Fruit fly (Drosophila melanogaster): ENCODE measurements around the gene ko.
A peak's percentile ranks its signal among the peaks of the same experiment; 100 is the strongest.

ko gene

DNA sequence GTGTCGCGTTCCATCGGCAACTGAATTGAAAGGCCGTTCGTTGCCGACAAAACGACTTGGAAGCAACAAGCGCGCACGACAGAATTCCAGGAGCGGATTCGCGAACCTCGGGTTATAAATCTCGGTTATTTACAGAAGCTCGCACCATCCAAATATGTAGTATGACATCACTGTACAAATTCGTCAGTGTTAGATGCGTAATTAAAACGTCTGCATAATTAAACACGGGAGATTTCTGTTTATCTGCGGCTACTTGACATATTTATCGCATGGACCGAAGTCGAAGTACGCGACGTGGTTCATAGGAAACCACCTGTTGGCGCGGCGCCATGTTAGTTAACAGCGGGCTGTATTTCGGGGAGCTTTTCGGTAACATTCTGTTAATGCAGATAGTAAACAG, 40.9 kb upstream of the ko start, which contains the start of gene Ac78C (continued):
- no peak for TF ChIP-seq sim (GFP tag; IDR thresholded peaks at IDR 0.05)
- TF ChIP-seq bab2 (GFP tag; optimal IDR thresholded peaks at IDR 0.05) = peak; percentile 90
- peak; percentile 91 for TF ChIP-seq HHEX (GFP tag; optimal IDR thresholded peaks at IDR 0.05)
- peak; percentile 11 for TF ChIP-seq CG12236 (GFP tag; optimal IDR thresholded peaks at IDR 0.05)
- no peak; the same call in none of the 2 replicates for TF ChIP-seq MBD-R2 (GFP tag; IDR thresholded peaks at IDR 0.05)
- peak; percentile 90 for TF ChIP-seq Drgx (GFP tag; IDR thresholded peaks at IDR 0.05)
- peak; percentile 87 for TF ChIP-seq ash1 (GFP tag; optimal IDR thresholded peaks at IDR 0.05)
- peak; percentile 82 for TF ChIP-seq CG11085 (GFP tag; IDR thresholded peaks at IDR 0.05)
- TF ChIP-seq crc (GFP tag; optimal IDR thresholded peaks at IDR 0.05) = peak; percentile 88
- peak; percentile 94 for TF ChIP-seq sens (GFP tag)
- TF ChIP-seq CG11723 (GFP tag; optimal IDR thresholded peaks at IDR 0.05) = peak; percentile 64
- TF ChIP-seq pb (GFP tag; optimal IDR thresholded peaks at IDR 0.05) = peak; percentile 90
- peak; percentile 85 for TF ChIP-seq ems (GFP tag; optimal IDR thresholded peaks at IDR 0.05)
- peak; percentile 58 for TF ChIP-seq CG3065 (GFP tag; optimal IDR thresholded peaks at IDR 0.05)
- TF ChIP-seq CG10959 (GFP tag; IDR thresholded peaks at IDR 0.05) = no peak
- peak; percentile 79 for TF ChIP-seq Mad (GFP tag; optimal IDR thresholded peaks at IDR 0.05)
- TF ChIP-seq CG8281 (tag; optimal IDR thresholded peaks at IDR 0.05) = peak; percentile 71
- TF ChIP-seq bcd (GFP tag; optimal IDR thresholded peaks at IDR 0.05) = peak; percentile 79
- peak; percentile 83 for TF ChIP-seq grau (tag; optimal IDR thresholded peaks at IDR 0.05)
- TF ChIP-seq fu2 (GFP tag; optimal IDR thresholded peaks at IDR 0.05) = peak; percentile 77
- TF ChIP-seq sima (GFP tag; optimal IDR thresholded peaks at IDR 0.05) = peak; percentile 67
- TF ChIP-seq CG9727 (GFP tag; optimal IDR thresholded peaks at IDR 0.05) = peak; percentile 14
- peak; percentile 47 for TF ChIP-seq CTCF (GFP tag; optimal IDR thresholded peaks at IDR 0.05)
- peak; percentile 35; the same call in 1 of the 2 replicates for TF ChIP-seq CkIIα-i1 (GFP tag; IDR thresholded peaks at IDR 0.05)
- TF ChIP-seq CG32767 (GFP tag; IDR thresholded peaks at IDR 0.05) = peak; percentile 77
- peak; percentile 39 for TF ChIP-seq zen (tag; optimal IDR thresholded peaks at IDR 0.05)
- TF ChIP-seq CG7963 (GFP tag; IDR thresholded peaks at IDR 0.05; ENCODE audit: partially characterized antibody) = no peak
- TF ChIP-seq Pdp1 (GFP tag; optimal IDR thresholded peaks at IDR 0.05) = peak; percentile 87
- no peak for TF ChIP-seq unc-4 (GFP tag; IDR thresholded peaks at IDR 0.05; ENCODE audit: partially characterized antibody)
- no peak for TF ChIP-seq kni (GFP tag; optimal IDR thresholded peaks at IDR 0.05)
- no peak for TF ChIP-seq ac (GFP tag; optimal IDR thresholded peaks at IDR 0.05)
- TF ChIP-seq CG6854 (GFP tag; optimal IDR thresholded peaks at IDR 0.05) = peak; percentile 77
- peak; percentile 78 for TF ChIP-seq CG6689 (GFP tag; IDR thresholded peaks at IDR 0.05)
- TF ChIP-seq CG11695 (GFP tag; IDR thresholded peaks at IDR 0.05) = peak; percentile 78; the same call in 2 of the 3 replicates
- peak; percentile 27 for TF ChIP-seq CG7556 (GFP tag; optimal IDR thresholded peaks at IDR 0.05)
- TF ChIP-seq pho (GFP tag; optimal IDR thresholded peaks at IDR 0.05) = peak; percentile 82
- peak; percentile 92 for TF ChIP-seq eyg (GFP tag; optimal IDR thresholded peaks at IDR 0.05)
- TF ChIP-seq bbx (GFP tag; IDR thresholded peaks at IDR 0.05; ENCODE audit: partially characterized antibody) = peak; percentile 48; the same call in 1 of the 2 replicates
- TF ChIP-seq Ets65A (GFP tag) = peak; percentile 99
- TF ChIP-seq chinmo (GFP tag; IDR thresholded peaks at IDR 0.05; ENCODE audit: partially characterized antibody) = peak; percentile 83; the same call in 3 of the 4 replicates
- peak; percentile 77 for TF ChIP-seq Oli (tag; optimal IDR thresholded peaks at IDR 0.05)
- TF ChIP-seq jumu (GFP tag; optimal IDR thresholded peaks at IDR 0.05) = peak; percentile 85
- peak; percentile 36; the same call in 1 of the 2 replicates for TF ChIP-seq nerfin-2 (GFP tag; IDR thresholded peaks at IDR 0.05; ENCODE audit: partially characterized antibody)
- no peak for TF ChIP-seq sc (optimal IDR thresholded peaks at IDR 0.05)
- TF ChIP-seq sc (GFP tag; optimal IDR thresholded peaks at IDR 0.05) = no peak
- TF ChIP-seq Tbp (GFP tag; optimal IDR thresholded peaks at IDR 0.05) = no peak
- peak; percentile 51 for TF ChIP-seq CG13775 (GFP tag; optimal IDR thresholded peaks at IDR 0.05)
- no peak for TF ChIP-seq h (optimal IDR thresholded peaks at IDR 0.05)
- TF ChIP-seq Spps (tag; optimal IDR thresholded peaks at IDR 0.05) = no peak
- no peak for TF ChIP-seq CG33557 (GFP tag; optimal IDR thresholded peaks at IDR 0.05)
- TF ChIP-seq CG6813 (GFP tag; optimal IDR thresholded peaks at IDR 0.05) = peak; percentile 91
- TF ChIP-seq gro (GFP tag; optimal IDR thresholded peaks at IDR 0.05) = peak; percentile 96
- no peak for TF ChIP-seq yki (optimal IDR thresholded peaks at IDR 0.05)
